Worm (Caenorhabditis elegans) whole organism, mixed stage, embryonic: ENCODE results near the gene str-178.

ENCODE experiments used
- ceh-43 ChIP-seq: fragments of 200-800 bp; sonication (Bioruptor generic); optimal IDR thresholded peaks from 2 replicates; lab custom pipeline; 2018; ENCODE audit warnings: mild to moderate bottlenecking, missing genetic modification characterization, moderate library complexity, missing compliant biosample characterization
- elt-3 ChIP-seq: fragments of 150-350 bp; optimal IDR thresholded peaks from 2 replicates; lab custom pipeline; 2014; ENCODE audit warnings: missing biosample characterization, missing genetic modification characterization
- hlh-1 ChIP-seq: fragments of 150-350 bp; optimal IDR thresholded peaks from 2 replicates; lab custom pipeline; 2014; ENCODE audit warnings: missing biosample characterization, missing genetic modification reagents, missing genetic modification characterization
- lin-13 ChIP-seq: fragments of 150-350 bp; optimal IDR thresholded peaks from 2 replicates; lab custom pipeline; 2014; ENCODE audit warnings: missing biosample characterization, missing genetic modification characterization
- lsy-2 ChIP-seq: fragments of 150-350 bp; optimal IDR thresholded peaks from 2 replicates; lab custom pipeline; 2014; ENCODE audit warnings: missing biosample characterization, missing genetic modification characterization
- nhr-12 ChIP-seq: fragments of 150-350 bp; optimal IDR thresholded peaks from 2 replicates; lab custom pipeline; 2014; ENCODE audit warnings: missing biosample characterization, missing genetic modification characterization
- nhr-237 ChIP-seq: fragments of 150-350 bp; optimal IDR thresholded peaks from 2 replicates; lab custom pipeline; 2014; ENCODE audit warnings: missing biosample characterization, missing genetic modification characterization
- nhr-76 ChIP-seq: sonication (generic microtip); optimal IDR thresholded peaks from 2 replicates; lab custom pipeline; 2017; ENCODE audit warnings: missing biosample characterization, missing genetic modification characterization
- pha-4 ChIP-seq: fragments of 150-350 bp; optimal IDR thresholded peaks from 2 replicates; lab custom pipeline; 2018; ENCODE audit warnings: missing biosample characterization, missing genetic modification reagents, missing genetic modification characterization
- unc-39 ChIP-seq: fragments of 150-350 bp; optimal IDR thresholded peaks from 2 replicates; lab custom pipeline; 2014; ENCODE audit warnings: missing biosample characterization, missing genetic modification characterization
- unc-62 ChIP-seq: fragments of 150-350 bp; optimal IDR thresholded peaks from 2 replicates; lab custom pipeline; 2014; ENCODE audit warnings: missing biosample characterization, missing genetic modification reagents, missing genetic modification characterization
- ztf-11 ChIP-seq: fragments of 150-350 bp; optimal IDR thresholded peaks from 2 replicates; lab custom pipeline; 2014; ENCODE audit warnings: missing biosample characterization, missing genetic modification characterization

DNA sequence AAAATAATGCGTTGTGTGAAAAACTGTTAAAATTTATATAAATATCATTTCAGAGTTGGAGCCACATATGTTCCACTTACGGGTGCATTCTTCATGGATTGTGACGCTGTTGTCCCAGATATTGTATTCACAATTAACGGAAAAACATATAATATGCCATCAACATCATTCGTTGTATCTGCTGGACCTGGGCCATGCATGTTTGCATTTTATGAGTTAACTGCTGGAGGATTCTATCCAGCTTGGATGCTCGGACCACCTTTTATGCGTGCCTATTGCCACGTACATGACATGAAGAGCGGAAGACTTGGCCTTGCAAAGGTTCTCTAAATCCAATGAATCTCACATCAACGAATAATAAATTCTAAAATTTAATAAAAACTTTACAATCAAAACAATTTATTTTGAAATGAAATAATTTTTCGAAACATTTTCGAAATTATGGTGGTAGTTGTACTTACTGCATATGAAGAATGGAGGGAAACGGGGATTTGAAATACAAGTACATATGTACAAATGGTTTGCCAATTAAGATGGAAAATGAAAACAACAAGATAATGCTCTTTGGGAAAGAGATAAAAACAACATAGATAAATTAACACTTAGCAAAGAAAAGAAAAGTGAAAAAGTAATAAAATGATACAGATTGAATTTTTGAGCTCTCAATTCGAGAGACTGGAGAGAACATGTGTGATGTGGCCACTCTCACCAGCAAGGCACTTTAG is 27.6 kb upstream of the str-178 start:
- no peak for TF ChIP-seq ztf-11
- TF ChIP-seq unc-62, result no peak
- TF ChIP-seq elt-3, result no peak
- TF ChIP-seq nhr-12 (tag; lab: Kevin White, UChicago), result no peak
- no peak for TF ChIP-seq lsy-2 (tag; lab: Kevin White, UChicago)
- TF ChIP-seq pha-4 (tag; lab: Kevin White, UChicago), result no peak
- TF ChIP-seq unc-39 (tag; lab: Kevin White, UChicago), result no peak
- TF ChIP-seq nhr-76 (tag; lab: Kevin White, UChicago), result no peak
- TF ChIP-seq hlh-1 (tag; lab: Kevin White, UChicago), result no peak
- no peak for TF ChIP-seq nhr-237 (tag; lab: Kevin White, UChicago)
- no peak for TF ChIP-seq ceh-43 (GFP tag; lab: Kevin White, UChicago)
- no peak for TF ChIP-seq lin-13 (tag; lab: Kevin White, UChicago)
